Worm (Caenorhabditis elegans) whole organism, L1 larva: ENCODE results near the gene T22B2.1.

Experiments used
- C16A3.4 ChIP-seq: fragments of 150-350 bp; optimal IDR thresholded peaks from 2 replicates; lab custom pipeline; 2014; ENCODE audit warnings: missing biosample characterization, missing genetic modification characterization
- C34B4.2 ChIP-seq: sonication (generic microtip); optimal IDR thresholded peaks from 2 replicates; lab custom pipeline; 2017; ENCODE audit warnings: mild to moderate bottlenecking, missing genetic modification characterization, missing compliant biosample characterization
- F16B12.6 ChIP-seq: fragments of 150-350 bp; optimal IDR thresholded peaks from 2 replicates; lab custom pipeline; 2014; ENCODE audit warnings: missing biosample characterization, missing genetic modification characterization
- Y116A8C.19 ChIP-seq: sonication (generic microtip); optimal IDR thresholded peaks from 2 replicates; lab custom pipeline; 2016; ENCODE audit warnings: missing compliant biosample characterization, missing genetic modification characterization, borderline replicate concordance
- aha-1 ChIP-seq: fragments of 150-350 bp; optimal IDR thresholded peaks from 2 replicates; lab custom pipeline; 2014; ENCODE audit warnings: missing biosample characterization, missing genetic modification characterization
- alr-1 ChIP-seq: fragments of 200-800 bp; sonication (Bioruptor generic); optimal IDR thresholded peaks from 2 replicates; lab custom pipeline; 2018; ENCODE audit warnings: borderline replicate concordance, mild to moderate bottlenecking, missing genetic modification characterization, missing compliant biosample characterization
- aly-2 ChIP-seq: fragments of 150-350 bp; optimal IDR thresholded peaks from 2 replicates; lab custom pipeline; 2014; ENCODE audit warnings: missing biosample characterization, missing genetic modification characterization
- blmp-1 ChIP-seq: fragments of 150-350 bp; optimal IDR thresholded peaks from 2 replicates; lab custom pipeline; 2014; ENCODE audit warnings: missing biosample characterization, missing genetic modification characterization
- ceh-88 ChIP-seq: fragments of 200-800 bp; sonication (Bioruptor generic); IDR thresholded peaks from 2 replicates; pipeline ENCODE4 v1.3.6; 2022; ENCODE audit warnings: missing genetic modification characterization, missing compliant biosample characterization
- dsc-1 ChIP-seq: sonication (generic microtip); optimal IDR thresholded peaks from 2 replicates; lab custom pipeline; 2016; ENCODE audit warnings: mild to moderate bottlenecking, missing genetic modification characterization, missing compliant biosample characterization
- efl-1 ChIP-seq, 4 experiments: fragments of 150-350 bp; optimal IDR thresholded peaks in 3 of 4; peaks in 1 of 4; 1 replicate in 1 of 4; 2 replicates in 3 of 4; lab custom pipeline; 2014; ENCODE audit warnings: missing biosample characterization in 2 of 4, missing genetic modification characterization in 2 of 4, missing genetic modification reagents in 2 of 4
- efl-3 ChIP-seq: fragments of 200-800 bp; sonication (Bioruptor generic); optimal IDR thresholded peaks from 2 replicates; lab custom pipeline; 2018; ENCODE audit warnings: mild to moderate bottlenecking, missing genetic modification characterization, missing compliant biosample characterization
- egl-13 ChIP-seq: sonication (generic microtip); optimal IDR thresholded peaks from 2 replicates; lab custom pipeline; 2016; ENCODE audit warnings: missing genotype, missing genetic modification reagents, missing genetic modification characterization, missing compliant biosample characterization
- egl-27 ChIP-seq, 2 experiments: fragments of 150-350 bp in 1 of 2; sonication (generic microtip); optimal IDR thresholded peaks; 3 replicates each; lab custom pipeline; 2017 to 2018; ENCODE audit warnings: missing biosample characterization in 2 of 2, missing genetic modification characterization in 2 of 2, missing genetic modification reagents in 2 of 2
- elt-2 ChIP-seq: sonication (generic microtip); optimal IDR thresholded peaks from 2 replicates; lab custom pipeline; 2016; ENCODE audit warnings: missing genetic modification characterization, mild to moderate bottlenecking, inconsistent platforms, missing compliant biosample characterization, missing genetic modification reagents
- fkh-10 ChIP-seq: sonication (generic microtip); optimal IDR thresholded peaks from 2 replicates; lab custom pipeline; 2017; ENCODE audit warnings: missing biosample characterization, missing genetic modification reagents, missing genetic modification characterization
- fkh-4 ChIP-seq: sonication (generic microtip); optimal IDR thresholded peaks from 2 replicates; lab custom pipeline; 2016; ENCODE audit warnings: missing compliant biosample characterization, missing genetic modification characterization, borderline replicate concordance
- fkh-8 ChIP-seq: sonication (generic microtip); optimal IDR thresholded peaks from 2 replicates; lab custom pipeline; 2016; ENCODE audit warnings: mild to moderate bottlenecking, missing genetic modification characterization, missing compliant biosample characterization
- irx-1 ChIP-seq: sonication (generic microtip); optimal IDR thresholded peaks from 2 replicates; lab custom pipeline; 2016; ENCODE audit warnings: missing genetic modification characterization, missing compliant biosample characterization
- isw-1 ChIP-seq: fragments of 200-800 bp; sonication (Bioruptor generic); IDR thresholded peaks from 2 replicates; pipeline ENCODE4 v1.3.6; 2022; ENCODE audit warnings: missing genetic modification characterization, missing compliant biosample characterization
- jun-1 ChIP-seq: fragments of 150-350 bp; optimal IDR thresholded peaks from 2 replicates; lab custom pipeline; 2014; ENCODE audit warnings: missing biosample characterization, missing genetic modification reagents, missing genetic modification characterization
- lin-35 ChIP-seq, 2 experiments: fragments of 150-350 bp; optimal IDR thresholded peaks; 2 replicates each; lab custom pipeline; 2014; ENCODE audit warnings: missing biosample characterization in 2 of 2, missing genetic modification characterization in 2 of 2, missing genetic modification reagents in 2 of 2
- lin-39 ChIP-seq: fragments of 150-350 bp; optimal IDR thresholded peaks from 2 replicates; lab custom pipeline; 2014; ENCODE audit warnings: missing biosample characterization, missing genetic modification reagents, missing genetic modification characterization
- lsy-2 ChIP-seq, 2 experiments: fragments of 150-350 bp; optimal IDR thresholded peaks; 2 replicates each; lab custom pipeline; 2014; ENCODE audit warnings: missing biosample characterization in 2 of 2, missing genetic modification characterization in 2 of 2
- mef-2 ChIP-seq: fragments of 150-350 bp; optimal IDR thresholded peaks from 2 replicates; lab custom pipeline; 2014; ENCODE audit warnings: missing biosample characterization, missing genetic modification characterization
- mep-1 ChIP-seq: fragments of 150-350 bp; optimal IDR thresholded peaks from 2 replicates; lab custom pipeline; 2014; ENCODE audit warnings: missing biosample characterization, missing genetic modification characterization
- nhr-11 ChIP-seq: fragments of 150-350 bp; optimal IDR thresholded peaks from 2 replicates; lab custom pipeline; 2014; ENCODE audit warnings: missing biosample characterization, missing genetic modification characterization
- nhr-12 ChIP-seq: sonication (generic microtip); optimal IDR thresholded peaks from 2 replicates; lab custom pipeline; 2017; ENCODE audit warnings: missing biosample characterization, missing genetic modification characterization
- nhr-19 ChIP-seq: fragments of 200-800 bp; sonication (Bioruptor generic); conservative IDR thresholded peaks from 2 replicates; pipeline ENCODE4 v1.3.6; 2022; ENCODE audit warnings: missing genetic modification characterization, missing compliant biosample characterization
- nhr-20 ChIP-seq: sonication (generic microtip); optimal IDR thresholded peaks from 2 replicates; lab custom pipeline; 2016; ENCODE audit warnings: mild to moderate bottlenecking, missing genetic modification characterization, missing compliant biosample characterization
- nhr-28 ChIP-seq: fragments of 150-350 bp; optimal IDR thresholded peaks from 2 replicates; lab custom pipeline; 2014; ENCODE audit warnings: missing biosample characterization, missing genetic modification characterization
- nhr-71 ChIP-seq: sonication (generic microtip); optimal IDR thresholded peaks from 2 replicates; lab custom pipeline; 2016; ENCODE audit warnings: mild to moderate bottlenecking, missing genetic modification characterization, moderate library complexity, missing compliant biosample characterization
- nhr-77 ChIP-seq: fragments of 150-350 bp; optimal IDR thresholded peaks from 2 replicates; lab custom pipeline; 2014; ENCODE audit warnings: missing biosample characterization, missing genetic modification characterization
- nhr-84 ChIP-seq: sonication (generic microtip); optimal IDR thresholded peaks from 2 replicates; lab custom pipeline; 2017; ENCODE audit warnings: missing biosample characterization, missing genetic modification characterization
- nhr-85 ChIP-seq: sonication (generic microtip); peaks from one replicate; lab custom pipeline; 2016; ENCODE audit warnings: missing genetic modification characterization, inconsistent platforms, missing compliant biosample characterization
- pag-3 ChIP-seq: sonication (generic microtip); optimal IDR thresholded peaks from 2 replicates; lab custom pipeline; 2017; ENCODE audit warnings: missing genetic modification characterization, mild to moderate bottlenecking, missing compliant biosample characterization, antibody characterized with exemption, borderline replicate concordance; ENCODE audit not compliant: insufficient read depth
- pax-3 ChIP-seq: fragments of 200-800 bp; sonication (Bioruptor generic); optimal IDR thresholded peaks from 2 replicates; lab custom pipeline; 2018; ENCODE audit warnings: mild to moderate bottlenecking, missing genetic modification characterization, moderate library complexity, missing compliant biosample characterization
- skn-1 ChIP-seq: fragments of 150-350 bp; optimal IDR thresholded peaks from 2 replicates; lab custom pipeline; 2014; ENCODE audit warnings: missing biosample characterization, missing genetic modification characterization
- tlp-1 ChIP-seq: fragments of 150-350 bp; optimal IDR thresholded peaks from 2 replicates; lab custom pipeline; 2014; ENCODE audit warnings: missing biosample characterization, missing genetic modification characterization
- unc-130 ChIP-seq: fragments of 150-350 bp; optimal IDR thresholded peaks from 2 replicates; lab custom pipeline; 2017; ENCODE audit warnings: missing biosample characterization, missing genetic modification characterization, inconsistent platforms
- unc-30 ChIP-seq: sonication (generic microtip); optimal IDR thresholded peaks from 2 replicates; lab custom pipeline; 2017; ENCODE audit warnings: missing biosample characterization, missing genetic modification characterization
- unc-86 ChIP-seq: sonication (generic microtip); optimal IDR thresholded peaks from 2 replicates; lab custom pipeline; 2016; ENCODE audit warnings: missing genetic modification characterization, missing compliant biosample characterization
- unc-98 ChIP-seq: fragments of 200-800 bp; sonication (Bioruptor generic); IDR thresholded peaks from 2 replicates; pipeline ENCODE4 v1.3.6; 2022; ENCODE audit warnings: missing genetic modification characterization, missing compliant biosample characterization
- xbp-1 ChIP-seq: sonication (generic microtip); optimal IDR thresholded peaks from 2 replicates; lab custom pipeline; 2016; ENCODE audit warnings: missing genetic modification characterization, missing compliant biosample characterization
- ztf-11 ChIP-seq, 2 experiments: sonication (generic microtip); optimal IDR thresholded peaks; 2 replicates each; lab custom pipeline; 2016 to 2017; ENCODE audit warnings: missing genetic modification characterization in 2 of 2, missing biosample characterization in 1 of 2, missing compliant biosample characterization in 1 of 2
- ztf-4 ChIP-seq: fragments of 150-350 bp; optimal IDR thresholded peaks from 2 replicates; lab custom pipeline; 2014; ENCODE audit warnings: missing biosample characterization, missing genetic modification characterization

The T22B2.1 gene

DNA sequence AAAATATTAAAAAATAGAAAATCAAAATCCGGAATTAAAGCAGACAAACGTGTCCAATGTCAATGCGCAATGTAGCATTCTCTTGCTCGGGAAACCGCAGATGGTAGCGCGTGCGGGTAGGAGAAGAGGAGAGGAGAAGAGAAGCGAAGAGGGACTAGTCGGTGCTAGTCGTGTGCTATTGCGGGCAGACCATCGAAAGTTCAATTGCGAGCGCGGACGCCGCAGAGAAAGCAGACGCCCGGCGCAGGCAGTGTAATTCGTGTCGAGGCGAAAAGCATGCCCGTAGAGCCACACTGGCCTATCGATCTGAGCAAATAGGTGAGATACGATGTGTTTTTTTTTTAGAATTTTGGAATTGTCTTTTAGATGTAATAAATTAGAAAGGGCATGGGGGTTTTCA lies 19.8 kb downstream of the T22B2.1 start (continued):
- TF ChIP-seq elt-2 (peak; percentile 19), unc-86 (tag; lab: Kevin White, UChicago) (peak; percentile 41), ceh-88 (GFP tag; lab: Robert Waterston, UW) (no peak), aly-2 (tag; lab: Kevin White, UChicago) (no peak), irx-1 (tag; lab: Kevin White, UChicago) (no peak), fkh-8 (tag; lab: Kevin White, UChicago) (peak; percentile 63), fkh-4 (no peak), efl-3 (GFP tag; lab: Kevin White, UChicago) (no peak), nhr-84 (tag; lab: Kevin White, UChicago) (no peak), isw-1 (GFP tag; lab: Robert Waterston, UW) (no peak), nhr-71 (tag; lab: Kevin White, UChicago) (peak; percentile 60), lin-35 (GFP tag; optimal IDR thresholded peaks at IDR 0.05; lab: Kevin White, UChicago) (peak in 1 of 2 experiments; percentile 26), nhr-20 (peak; percentile 29), skn-1 (tag; lab: Kevin White, UChicago) (peak; percentile 15), lsy-2 (tag; optimal IDR thresholded peaks at IDR 0.05; lab: Kevin White, UChicago) (peak in 1 of 2 experiments; percentile 44), aha-1 (no peak), Y116A8C.19 (tag; lab: Kevin White, UChicago) (no peak), nhr-28 (tag; lab: Kevin White, UChicago) (no peak), unc-30 (tag; lab: Kevin White, UChicago) (no peak), jun-1 (peak; percentile 47), dsc-1 (peak; percentile 11), egl-13 (peak; percentile 19), alr-1 (no peak), unc-130 (tag; lab: Kevin White, UChicago) (no peak), nhr-85 (tag; lab: Kevin White, UChicago) (no peak), pag-3 (tag; lab: Kevin White, UChicago) (no peak), tlp-1 (tag; lab: Kevin White, UChicago) (no peak), nhr-11 (tag; lab: Kevin White, UChicago) (no peak), blmp-1 (tag; lab: Kevin White, UChicago) (no peak), xbp-1 (tag; lab: Kevin White, UChicago) (peak; percentile 30), ztf-11 (tag; optimal IDR thresholded peaks at IDR 0.05; lab: Kevin White, UChicago) (peak in 1 of 2 experiments; percentile 45), nhr-77 (tag; lab: Kevin White, UChicago) (peak; percentile 30), lin-39 (tag; lab: Kevin White, UChicago) (no peak), F16B12.6 (tag; lab: Kevin White, UChicago) (no peak), C34B4.2 (tag; lab: Kevin White, UChicago) (no peak), egl-27 (tag; optimal IDR thresholded peaks at IDR 0.05; lab: Kevin White, UChicago) (no peak), nhr-12 (no peak), ztf-4 (tag; lab: Kevin White, UChicago) (no peak), fkh-10 (peak; percentile 9), pax-3 (tag; lab: Kevin White, UChicago) (no peak), unc-98 (GFP tag; lab: Robert Waterston, UW) (no peak), C16A3.4 (tag; lab: Kevin White, UChicago) (peak; percentile 23), mep-1 (tag; lab: Kevin White, UChicago) (peak; percentile 14), mef-2 (tag; lab: Kevin White, UChicago) (no peak)

DNA sequence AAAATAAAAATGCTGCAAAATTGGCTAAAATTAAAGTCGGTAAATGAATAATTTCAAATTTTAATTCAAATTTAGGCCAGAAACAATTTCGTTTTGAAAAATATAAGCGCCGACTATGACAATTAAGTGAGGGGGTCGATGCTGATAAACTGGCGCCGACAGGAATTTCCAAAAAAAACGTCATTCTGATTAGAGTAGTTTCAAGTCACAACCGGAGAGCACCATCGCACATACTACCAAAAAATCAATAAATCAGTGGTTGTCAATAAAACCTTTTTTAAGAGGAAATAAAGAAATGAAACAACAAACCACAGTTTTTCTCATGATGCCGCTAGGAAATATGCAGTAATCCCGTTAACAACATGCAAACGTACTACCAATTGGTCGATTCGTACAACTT lies 23.1 kb downstream of the T22B2.1 start:
- TF ChIP-seq elt-2 (peak; percentile 38), nhr-19 (no peak), efl-1 (optimal IDR thresholded peaks at IDR 0.05; lab: Kevin White, UChicago) (no peak), efl-1 (GFP tag; optimal IDR thresholded peaks at IDR 0.05 in 1 of 2; lab: Kevin White, UChicago) (peak in 1 of 2 experiments; percentile 85)
